Fruit fly (Drosophila melanogaster) whole organism, pupa: Measurements from ENCODE around the gene Spindly.

Source experiments
- CG10348 ChIP-seq: fragments of 200-800 bp; sonication (Bioruptor generic); IDR thresholded peaks from 2 replicates; pipeline ENCODE4 v1.3.6; 2022; ENCODE audit warnings: missing biosample characterization, missing genetic modification characterization
- CG12605 ChIP-seq: fragments of 200-800 bp; sonication (Bioruptor generic); IDR thresholded peaks from 2 replicates; pipeline ENCODE4 v1.3.6; 2022; ENCODE audit warnings: missing biosample characterization, missing genetic modification characterization
- CG15710 ChIP-seq: fragments of 200-800 bp; sonication (Bioruptor generic); optimal IDR thresholded peaks from 2 replicates; lab custom pipeline; 2018; ENCODE audit warnings: missing biosample characterization, mild to moderate bottlenecking, missing genetic modification characterization, moderate library complexity
- CG17806 ChIP-seq: fragments of 200-800 bp; sonication (Bioruptor generic); optimal IDR thresholded peaks from 2 replicates; lab custom pipeline; 2018; ENCODE audit warnings: missing biosample characterization, mild to moderate bottlenecking, missing genetic modification characterization, moderate library complexity
- CG32121 ChIP-seq: fragments of 200-800 bp; sonication (Bioruptor generic); IDR thresholded peaks from 2 replicates; pipeline ENCODE4 v1.3.6; 2022; ENCODE audit warnings: missing biosample characterization, missing genetic modification characterization
- CG34367 ChIP-seq: fragments of 200-800 bp; sonication (Bioruptor generic); optimal IDR thresholded peaks from 2 replicates; lab custom pipeline; 2018; ENCODE audit warnings: missing biosample characterization, mild to moderate bottlenecking, missing genetic modification characterization
- CG8159 ChIP-seq: fragments of 200-800 bp; sonication (Bioruptor generic); optimal IDR thresholded peaks from 3 replicates; lab custom pipeline; 2018; ENCODE audit warnings: missing biosample characterization, mild to moderate bottlenecking, missing genetic modification characterization, moderate library complexity
- Ets98B ChIP-seq: fragments of 200-800 bp; sonication (Bioruptor generic); IDR thresholded peaks from 2 replicates; pipeline ENCODE4 v1.3.6; 2022; ENCODE audit warnings: missing biosample characterization, missing genetic modification characterization
- rn ChIP-seq: fragments of 200-800 bp; sonication (Bioruptor generic); IDR thresholded peaks from 2 replicates; pipeline ENCODE4 v1.3.6; 2022; ENCODE audit warnings: missing biosample characterization, missing genetic modification characterization

dm6 chr2L:3548879-3549278 lies 18.8 kb upstream of the Spindly start:
- TF ChIP-seq CG12605 (GFP tag; lab: Robert Waterston, UW), result no peak
- TF ChIP-seq CG10348 (GFP tag; lab: Robert Waterston, UW), result no peak
- no peak for TF ChIP-seq rn
- no peak for TF ChIP-seq CG17806
- no peak for TF ChIP-seq CG8159 (tag; lab: Kevin White, UChicago)
- no peak for TF ChIP-seq CG15710 (tag; lab: Kevin White, UChicago)
- no peak for TF ChIP-seq CG34367 (tag; lab: Kevin White, UChicago)
- no peak for TF ChIP-seq CG32121 (GFP tag; lab: Robert Waterston, UW)
- TF ChIP-seq Ets98B (GFP tag; lab: Robert Waterston, UW), result no peak
